Worm (Caenorhabditis elegans) whole organism, young adult: ENCODE measurements around the gene Y44A6C.1.

Source experiments
- B0019.2 ChIP-seq: fragments of 200-800 bp; sonication (Bioruptor generic); conservative IDR thresholded peaks from 2 replicates; pipeline ENCODE4 v1.3.6; 2022; ENCODE audit warnings: missing genetic modification reagents, missing genetic modification characterization, missing compliant biosample characterization
- B0035.1 ChIP-seq: sonication (generic microtip); optimal IDR thresholded peaks from 2 replicates; lab custom pipeline; 2016; ENCODE audit warnings: missing genetic modification characterization, mild to moderate bottlenecking, missing compliant biosample characterization, missing genotype, missing genetic modification reagents
- F55B11.4 ChIP-seq: sonication (generic microtip); optimal IDR thresholded peaks from 2 replicates; lab custom pipeline; 2016; ENCODE audit warnings: missing compliant biosample characterization, missing genetic modification characterization, borderline replicate concordance; ENCODE audit not compliant: insufficient read depth
- attf-6 ChIP-seq: fragments of 200-800 bp; sonication (Bioruptor generic); IDR thresholded peaks from 2 replicates; pipeline ENCODE4 v1.3.6; 2022; ENCODE audit warnings: missing genetic modification reagents, missing genetic modification characterization, missing compliant biosample characterization
- egl-44 ChIP-seq: fragments of 200-800 bp; sonication (Bioruptor generic); IDR thresholded peaks from 2 replicates; pipeline ENCODE4 v1.3.6; 2022; ENCODE audit warnings: missing genetic modification reagents, missing genetic modification characterization, missing compliant biosample characterization
- let-526 ChIP-seq: fragments of 200-800 bp; sonication (Bioruptor generic); IDR thresholded peaks from 2 replicates; pipeline ENCODE4 v1.3.6; 2022; ENCODE audit warnings: missing genetic modification reagents, missing genetic modification characterization, missing compliant biosample characterization

DNA sequence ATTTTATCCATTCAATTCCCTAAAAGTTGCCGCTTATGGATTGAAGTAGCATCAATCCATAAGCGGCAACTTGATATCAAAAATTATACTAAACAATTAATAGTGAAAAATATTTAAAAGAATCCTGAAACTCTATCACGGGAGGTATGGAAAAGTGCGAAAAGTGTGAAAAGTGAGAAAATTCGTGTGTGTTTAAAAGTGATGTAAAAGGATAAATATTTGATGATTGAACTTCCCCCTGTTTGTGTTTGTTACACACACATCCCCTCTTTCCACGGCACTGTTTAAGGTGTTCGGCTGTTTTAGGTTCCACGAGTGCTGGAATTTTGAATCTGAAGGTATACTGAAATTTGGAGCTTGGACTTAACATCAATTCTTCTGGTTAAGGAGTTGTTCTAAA is 34.2 kb downstream of the Y44A6C.1 start:
- no peak for TF ChIP-seq let-526
- no peak for TF ChIP-seq F55B11.4 (tag; lab: Kevin White, UChicago)
- no peak for TF ChIP-seq B0035.1
- no peak for TF ChIP-seq B0019.2 (GFP tag; lab: Robert Waterston, UW)
- TF ChIP-seq attf-6 (GFP tag; lab: Robert Waterston, UW) = no peak
- no peak for TF ChIP-seq egl-44 (GFP tag; lab: Robert Waterston, UW)
